Worm (Caenorhabditis elegans) whole organism, late embryonic: ENCODE results near the gene pqn-35.

Source experiments
- C08G9.2 ChIP-seq: sonication (generic microtip); optimal IDR thresholded peaks from 2 replicates; lab custom pipeline; 2016; ENCODE audit warnings: mild to moderate bottlenecking, missing genetic modification characterization, moderate library complexity, missing compliant biosample characterization
- C38D4.7 ChIP-seq: fragments of 200-800 bp; sonication (Bioruptor generic); optimal IDR thresholded peaks from 2 replicates; lab custom pipeline; 2018; ENCODE audit warnings: mild to moderate bottlenecking, missing genetic modification characterization, moderate library complexity, missing compliant biosample characterization
- F13H6.1 ChIP-seq: sonication (generic microtip); optimal IDR thresholded peaks from 2 replicates; lab custom pipeline; 2016; ENCODE audit warnings: missing genetic modification characterization, missing compliant biosample characterization
- T23F11.4 ChIP-seq: fragments of 200-800 bp; sonication (Bioruptor generic); optimal IDR thresholded peaks from 2 replicates; lab custom pipeline; 2018; ENCODE audit warnings: mild to moderate bottlenecking, missing genetic modification characterization, missing compliant biosample characterization
- Y22D7AL.16 ChIP-seq: sonication (generic microtip); optimal IDR thresholded peaks from 2 replicates; lab custom pipeline; 2016; ENCODE audit warnings: missing genetic modification characterization, missing compliant biosample characterization
- ahr-1 ChIP-seq: sonication (generic microtip); optimal IDR thresholded peaks from 2 replicates; lab custom pipeline; 2016; ENCODE audit warnings: missing genetic modification characterization, missing compliant biosample characterization
- ceh-18 ChIP-seq: sonication (generic microtip); optimal IDR thresholded peaks from 2 replicates; lab custom pipeline; 2016; ENCODE audit warnings: missing genetic modification characterization, missing compliant biosample characterization
- ceh-30 ChIP-seq: fragments of 150-350 bp; optimal IDR thresholded peaks from 2 replicates; lab custom pipeline; 2014; ENCODE audit warnings: missing biosample characterization, missing genetic modification characterization
- ceh-31 ChIP-seq: sonication (generic microtip); optimal IDR thresholded peaks from 2 replicates; lab custom pipeline; 2016; ENCODE audit warnings: missing genetic modification characterization, missing compliant biosample characterization
- ceh-34 ChIP-seq: sonication (generic microtip); optimal IDR thresholded peaks from 2 replicates; lab custom pipeline; 2016; ENCODE audit warnings: mild to moderate bottlenecking, missing genetic modification characterization, missing compliant biosample characterization
- ceh-45 ChIP-seq: fragments of 200-800 bp; sonication (Bioruptor generic); IDR thresholded peaks from 2 replicates; pipeline ENCODE4 v1.3.6; 2022; ENCODE audit warnings: missing genetic modification reagents, missing genetic modification characterization, missing compliant biosample characterization
- ceh-48 ChIP-seq: sonication (generic microtip); optimal IDR thresholded peaks from 2 replicates; lab custom pipeline; 2016; ENCODE audit warnings: missing genetic modification characterization, inconsistent platforms, missing compliant biosample characterization
- ceh-6 ChIP-seq: fragments of 200-800 bp; sonication (Bioruptor generic); optimal IDR thresholded peaks from 2 replicates; lab custom pipeline; 2018; ENCODE audit warnings: mild to moderate bottlenecking, missing genetic modification characterization, missing compliant biosample characterization
- ceh-9 ChIP-seq: sonication (generic microtip); optimal IDR thresholded peaks from 2 replicates; lab custom pipeline; 2016; ENCODE audit warnings: mild to moderate bottlenecking, missing genetic modification characterization, inconsistent platforms, missing compliant biosample characterization
- dmd-4 ChIP-seq: sonication (generic microtip); optimal IDR thresholded peaks from 2 replicates; lab custom pipeline; 2016; ENCODE audit warnings: borderline replicate concordance, missing genetic modification characterization, missing compliant biosample characterization
- dve-1 ChIP-seq: sonication (generic microtip); optimal IDR thresholded peaks from 2 replicates; lab custom pipeline; 2017; ENCODE audit warnings: antibody characterized with exemption, mild to moderate bottlenecking, missing genetic modification characterization, missing compliant biosample characterization
- elt-4 ChIP-seq: sonication (generic microtip); optimal IDR thresholded peaks from 2 replicates; lab custom pipeline; 2016; ENCODE audit warnings: missing genetic modification characterization, missing compliant biosample characterization
- ets-4 ChIP-seq: sonication (generic microtip); optimal IDR thresholded peaks from 2 replicates; lab custom pipeline; 2016; ENCODE audit warnings: missing genetic modification characterization, missing compliant biosample characterization
- eyg-1 ChIP-seq: sonication (generic microtip); optimal IDR thresholded peaks from 2 replicates; lab custom pipeline; 2016; ENCODE audit warnings: missing genotype, missing genetic modification characterization, missing compliant biosample characterization
- fkh-10 ChIP-seq: fragments of 150-350 bp; optimal IDR thresholded peaks from 2 replicates; lab custom pipeline; 2014; ENCODE audit warnings: missing biosample characterization, missing genetic modification reagents, missing genetic modification characterization
- hlh-13 ChIP-seq: fragments of 200-800 bp; sonication (Bioruptor generic); optimal IDR thresholded peaks from 2 replicates; lab custom pipeline; 2018; ENCODE audit warnings: mild to moderate bottlenecking, missing genetic modification characterization, missing compliant biosample characterization
- hlh-30 ChIP-seq: sonication (generic microtip); optimal IDR thresholded peaks from 2 replicates; lab custom pipeline; 2017; ENCODE audit warnings: antibody characterized with exemption, missing genetic modification characterization, missing compliant biosample characterization; ENCODE audit not compliant: insufficient read depth
- hlh-6 ChIP-seq: sonication (generic microtip); optimal IDR thresholded peaks from 2 replicates; lab custom pipeline; 2016; ENCODE audit warnings: missing genotype, missing genetic modification characterization, missing compliant biosample characterization
- lin-11 ChIP-seq: fragments of 200-800 bp; sonication (Bioruptor generic); optimal IDR thresholded peaks from 2 replicates; lab custom pipeline; 2018; ENCODE audit warnings: mild to moderate bottlenecking, missing genetic modification characterization, missing compliant biosample characterization
- mec-3 ChIP-seq: sonication (generic microtip); optimal IDR thresholded peaks from 2 replicates; lab custom pipeline; 2016; ENCODE audit warnings: borderline replicate concordance, missing genetic modification characterization, missing compliant biosample characterization
- nhr-11 ChIP-seq: fragments of 150-350 bp; optimal IDR thresholded peaks from 2 replicates; lab custom pipeline; 2014; ENCODE audit warnings: missing biosample characterization, missing genetic modification characterization
- npax-4 ChIP-seq: sonication (generic microtip); optimal IDR thresholded peaks from 2 replicates; lab custom pipeline; 2016; ENCODE audit warnings: missing genetic modification characterization, missing compliant biosample characterization
- pax-1 ChIP-seq: fragments of 150-350 bp; optimal IDR thresholded peaks from 2 replicates; lab custom pipeline; 2014; ENCODE audit warnings: missing biosample characterization, missing genetic modification characterization
- pros-1 ChIP-seq: fragments of 150-350 bp; optimal IDR thresholded peaks from 2 replicates; lab custom pipeline; 2014; ENCODE audit warnings: missing biosample characterization, missing genetic modification reagents, missing genetic modification characterization
- ref-2 ChIP-seq: sonication (generic microtip); optimal IDR thresholded peaks from 2 replicates; lab custom pipeline; 2016; ENCODE audit warnings: missing genetic modification characterization, missing compliant biosample characterization
- rnt-1 ChIP-seq: sonication (generic microtip); optimal IDR thresholded peaks from 2 replicates; lab custom pipeline; 2016; ENCODE audit warnings: missing genetic modification characterization, missing compliant biosample characterization
- sox-4 ChIP-seq: sonication (generic microtip); optimal IDR thresholded peaks from 2 replicates; lab custom pipeline; 2017; ENCODE audit warnings: mild to moderate bottlenecking, missing genetic modification characterization, inconsistent platforms, missing compliant biosample characterization
- tbx-7 ChIP-seq: sonication (generic microtip); optimal IDR thresholded peaks from 2 replicates; lab custom pipeline; 2016; ENCODE audit warnings: missing genotype, missing genetic modification characterization, missing compliant biosample characterization
- ttx-3 ChIP-seq: sonication (generic microtip); optimal IDR thresholded peaks from 2 replicates; lab custom pipeline; 2016; ENCODE audit warnings: missing genetic modification reagents, missing genetic modification characterization, missing compliant biosample characterization
- unc-3 ChIP-seq, 2 experiments: fragments of 200-800 bp in 1 of 2; sonication (Bioruptor generic) in 1 of 2; sonication (generic microtip) in 1 of 2; conservative IDR thresholded peaks in 1 of 2; optimal IDR thresholded peaks in 1 of 2; 2 replicates each; pipeline versions ENCODE4 v1.3.6 to Lab custom; 2016 to 2022; ENCODE audit warnings: missing compliant biosample characterization in 2 of 2, missing genetic modification characterization in 2 of 2, missing genetic modification reagents in 1 of 2
- unc-42 ChIP-seq: sonication (generic microtip); optimal IDR thresholded peaks from 2 replicates; lab custom pipeline; 2016; ENCODE audit warnings: missing genotype, missing genetic modification characterization, missing compliant biosample characterization
- unc-86 ChIP-seq: sonication (generic microtip); optimal IDR thresholded peaks from 2 replicates; lab custom pipeline; 2016; ENCODE audit warnings: missing genetic modification characterization, missing compliant biosample characterization
- zip-5 ChIP-seq: sonication (generic microtip); optimal IDR thresholded peaks from 2 replicates; lab custom pipeline; 2016; ENCODE audit warnings: missing genetic modification characterization, missing compliant biosample characterization

The pqn-35 gene

DNA sequence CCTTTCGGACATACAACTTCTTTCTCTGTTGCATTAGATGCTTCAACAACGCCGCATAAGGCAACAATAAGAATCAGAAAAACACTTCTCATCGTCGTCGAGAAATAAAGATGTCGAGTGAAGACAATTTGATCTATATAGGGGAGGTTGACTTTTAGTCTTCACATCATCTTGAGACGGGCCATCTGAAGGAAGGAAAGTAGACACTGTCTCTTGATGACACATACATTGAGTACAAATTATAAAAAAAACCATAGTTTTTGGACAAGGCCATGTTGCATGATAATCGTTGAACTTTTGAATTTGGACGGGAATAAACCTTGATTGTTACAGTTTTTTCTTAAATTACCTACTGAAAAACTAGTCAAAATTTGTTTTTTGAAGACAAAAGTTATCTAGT, 8.9 kb downstream of the pqn-35 start, which contains the start of gene clec-139:
Gene clec-139, minus strand, starts transcription at position 101 of the 400 bp plus-strand sequence.
- TF ChIP-seq dmd-4 (tag; lab: Kevin White, UChicago) (no peak), zip-5 (tag; lab: Kevin White, UChicago) (no peak), npax-4 (no peak), ref-2 (tag; lab: Kevin White, UChicago) (no peak), rnt-1 (tag; lab: Kevin White, UChicago) (no peak), F13H6.1 (tag; lab: Kevin White, UChicago) (no peak), eyg-1 (no peak), ceh-48 (no peak), mec-3 (tag; lab: Kevin White, UChicago) (no peak), hlh-6 (tag; lab: Kevin White, UChicago) (no peak), ets-4 (no peak), unc-86 (tag; lab: Kevin White, UChicago) (no peak), nhr-11 (tag; lab: Kevin White, UChicago) (no peak), ceh-45 (no peak), hlh-13 (no peak)
- TF ChIP-seq, all 69 proteins: peak for 0

DNA sequence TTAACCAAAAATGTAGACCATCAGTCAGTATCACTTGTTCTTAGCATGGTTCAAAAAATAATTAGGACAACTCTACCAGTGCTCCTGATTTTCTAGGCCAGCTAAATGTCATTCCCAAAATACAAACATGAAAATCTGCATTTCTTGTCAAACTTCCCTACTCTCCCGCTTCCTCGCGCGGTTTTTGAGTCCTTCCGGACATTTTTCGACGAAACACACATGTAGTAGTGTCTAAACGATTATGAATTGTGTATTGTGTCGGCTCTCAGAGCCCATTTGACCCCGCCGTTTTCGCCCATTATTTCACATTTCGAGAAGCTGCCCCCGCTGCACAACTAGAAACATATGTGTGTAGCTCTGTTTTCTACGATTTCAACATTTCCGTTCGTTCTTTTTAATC, 13.8 kb downstream of the pqn-35 start, which contains the start of gene F35D11.1:
Gene F35D11.1, plus strand, starts transcription at position 301 of the 400 bp plus-strand sequence.
- TF ChIP-seq ceh-31 (no peak), ahr-1 (tag; lab: Kevin White, UChicago) (no peak), ceh-34 (tag; lab: Kevin White, UChicago) (no peak)
- TF ChIP-seq, all 69 proteins: peak for 0

DNA sequence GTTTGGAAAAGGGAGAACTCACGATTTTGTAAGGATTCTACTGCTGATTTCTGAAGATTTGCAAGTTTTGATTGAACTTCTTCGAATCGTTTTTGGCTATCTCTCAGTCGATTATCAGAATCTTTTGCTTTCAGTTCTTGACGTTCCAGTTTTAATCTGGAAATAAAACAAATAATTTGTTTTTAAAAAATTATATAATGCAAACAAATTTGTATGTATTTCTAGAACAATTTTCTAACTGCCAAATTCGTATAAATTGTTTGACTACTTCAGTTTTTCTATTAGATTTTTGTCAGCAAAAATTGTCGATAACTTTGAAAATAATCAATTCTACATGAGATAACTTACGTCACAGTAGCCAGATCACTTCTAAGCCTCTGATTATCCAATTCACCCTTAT, 18.7 kb downstream of the pqn-35 start:
- TF ChIP-seq dmd-4 (tag; lab: Kevin White, UChicago) (no peak), dve-1 (tag; lab: Kevin White, UChicago) (no peak), ceh-18 (tag; lab: Kevin White, UChicago) (no peak), fkh-10 (no peak), pax-1 (tag; lab: Kevin White, UChicago) (no peak), rnt-1 (tag; lab: Kevin White, UChicago) (no peak), T23F11.4 (GFP tag; lab: Kevin White, UChicago) (no peak), elt-4 (tag; lab: Kevin White, UChicago) (no peak)

DNA sequence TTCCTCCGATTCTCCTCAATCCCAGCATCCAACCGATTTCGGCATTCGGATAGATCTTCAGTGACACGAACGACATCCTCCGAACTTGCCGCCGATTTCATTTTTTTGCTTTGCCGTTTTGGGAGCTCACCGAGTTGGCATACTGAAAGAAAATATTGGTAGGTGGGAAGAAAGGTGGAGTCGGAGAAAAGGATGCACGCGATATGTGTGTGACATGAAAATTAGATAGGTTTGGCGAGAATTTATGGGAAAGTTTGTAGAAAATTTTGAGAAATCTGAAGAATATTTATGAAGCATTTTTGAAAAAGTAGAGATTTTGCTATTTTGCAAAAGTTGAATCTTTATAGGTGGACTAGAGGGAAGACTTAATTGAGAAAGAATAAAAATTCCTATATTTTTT, 25.4 kb downstream of the pqn-35 start, which contains the start of gene che-10:
Gene che-10, minus strand, starts transcription at position 101 of the 400 bp plus-strand sequence.
- TF ChIP-seq unc-3 (GFP tag; conservative IDR thresholded peaks at IDR 0.05; lab: Robert Waterston, UW) (no peak), unc-3 (tag; optimal IDR thresholded peaks at IDR 0.05; lab: Kevin White, UChicago) (no peak), hlh-30 (tag; lab: Kevin White, UChicago) (no peak), unc-42 (tag; lab: Kevin White, UChicago) (no peak), Y22D7AL.16 (tag; lab: Kevin White, UChicago) (no peak), ceh-9 (no peak), ceh-6 (GFP tag; lab: Kevin White, UChicago) (no peak), fkh-10 (no peak), tbx-7 (tag; lab: Kevin White, UChicago) (no peak)

DNA sequence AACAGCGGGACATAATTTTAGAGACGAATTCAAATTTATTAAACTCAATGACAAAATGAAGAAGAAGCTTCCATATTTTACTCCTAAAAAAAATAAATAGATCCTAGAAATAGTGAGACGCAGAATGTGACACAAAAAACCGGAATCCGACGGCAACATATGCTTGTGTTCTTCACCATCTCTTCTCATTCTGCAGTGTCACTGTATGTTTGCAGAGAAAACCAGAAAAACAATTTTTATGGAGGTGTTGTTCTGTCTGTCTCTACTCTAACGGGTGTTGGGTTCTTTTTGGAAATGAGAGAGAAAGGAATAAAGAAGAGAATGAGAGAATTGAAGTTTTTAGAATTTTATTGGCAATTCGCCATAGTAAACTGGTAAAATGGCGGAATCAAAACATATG, 26.1 kb downstream of the pqn-35 start:
- TF ChIP-seq ceh-31 (no peak), hlh-30 (tag; lab: Kevin White, UChicago) (no peak), ahr-1 (tag; lab: Kevin White, UChicago) (no peak), npax-4 (no peak), fkh-10 (no peak), sox-4 (no peak), unc-42 (tag; lab: Kevin White, UChicago) (no peak), ceh-18 (tag; lab: Kevin White, UChicago) (no peak), Y22D7AL.16 (tag; lab: Kevin White, UChicago) (no peak), C08G9.2 (tag; lab: Kevin White, UChicago) (no peak), ceh-30 (tag; lab: Kevin White, UChicago) (no peak), pros-1 (tag; lab: Kevin White, UChicago) (no peak), C38D4.7 (GFP tag; lab: Kevin White, UChicago) (no peak), unc-86 (tag; lab: Kevin White, UChicago) (no peak), ttx-3 (no peak), lin-11 (tag; lab: Kevin White, UChicago) (no peak)
